Fruit fly (Drosophila melanogaster): ENCODE results near the gene by.

Gene by

DNA sequence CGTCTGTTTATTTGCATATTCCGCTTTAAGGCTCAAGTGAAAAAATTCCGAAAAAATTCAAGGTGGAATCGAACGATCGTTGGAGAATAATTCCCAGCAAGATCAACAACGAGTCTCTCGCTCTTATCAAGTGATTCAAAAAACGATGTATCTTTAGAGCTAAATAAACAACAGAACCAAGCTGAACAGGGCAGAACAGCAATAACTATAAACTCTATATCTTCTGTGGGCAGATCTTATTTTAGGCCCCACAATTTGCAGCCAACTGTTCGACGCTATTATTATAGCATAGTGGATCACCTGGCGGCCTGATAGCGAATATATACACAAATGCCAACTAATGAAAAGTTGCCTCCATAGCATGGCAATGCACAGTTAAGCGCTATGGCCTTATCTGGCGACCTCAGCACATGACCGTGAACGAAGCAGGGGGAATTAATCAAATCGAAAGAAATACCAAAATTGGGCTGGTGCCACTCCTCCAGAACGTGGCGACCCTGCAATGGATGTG lies 3.4 kb downstream of the by start:
- TF ChIP-seq CG2116 (GFP tag; optimal IDR thresholded peaks at IDR 0.05) (no peak), CG13296 (GFP tag; optimal IDR thresholded peaks at IDR 0.05) (no peak), ATbp (GFP tag; optimal IDR thresholded peaks at IDR 0.05) (no peak), CG6683 (GFP tag; optimal IDR thresholded peaks at IDR 0.05) (no peak), grn (GFP tag; optimal IDR thresholded peaks at IDR 0.05) (peak; percentile 41), CG8281 (tag; optimal IDR thresholded peaks at IDR 0.05) (no peak), CG6254 (GFP tag; optimal IDR thresholded peaks at IDR 0.05) (no peak), PHDP (tag; optimal IDR thresholded peaks at IDR 0.05) (no peak), ems (GFP tag; optimal IDR thresholded peaks at IDR 0.05) (no peak), CG15011 (GFP tag; optimal IDR thresholded peaks at IDR 0.05) (peak; percentile 36), CG10543 (GFP tag; optimal IDR thresholded peaks at IDR 0.05) (peak; percentile 83), dm (GFP tag; optimal IDR thresholded peaks at IDR 0.05) (no peak), Oli (tag; optimal IDR thresholded peaks at IDR 0.05) (no peak), ftz-f1 (GFP tag; optimal IDR thresholded peaks at IDR 0.05) (peak; percentile 93), cwo (GFP tag; optimal IDR thresholded peaks at IDR 0.05) (peak; percentile 73), caup (GFP tag; optimal IDR thresholded peaks at IDR 0.05; ENCODE audit: severe bottlenecking) (peak; percentile 15), HLH54F (GFP tag; optimal IDR thresholded peaks at IDR 0.05) (peak; percentile 21), Ets65A (GFP tag) (no peak), sens (GFP tag) (peak; percentile 15), CG2129 (GFP tag; IDR thresholded peaks at IDR 0.05; ENCODE audit: partially characterized antibody) (no peak), CG7963 (GFP tag; IDR thresholded peaks at IDR 0.05; ENCODE audit: partially characterized antibody) (no peak), CG10654 (GFP tag; optimal IDR thresholded peaks at IDR 0.05) (no peak), pho (GFP tag; optimal IDR thresholded peaks at IDR 0.05) (peak; percentile 15), CG8290 (GFP tag; optimal IDR thresholded peaks at IDR 0.05) (no peak), CG8290 (tag; optimal IDR thresholded peaks at IDR 0.05) (peak in 1 of 2 experiments; percentile 37), CG17359 (tag; optimal IDR thresholded peaks at IDR 0.05) (no peak), CG2199 (GFP tag; IDR thresholded peaks at IDR 0.05) (peak; percentile 81; the same call in 2 of the 3 replicates), CG13624 (GFP tag; optimal IDR thresholded peaks at IDR 0.05) (peak; percentile 61), Side (GFP tag; optimal IDR thresholded peaks at IDR 0.05) (no peak), pb (GFP tag; optimal IDR thresholded peaks at IDR 0.05) (no peak), exex (tag; optimal IDR thresholded peaks at IDR 0.05) (peak; percentile 72), CG15269 (tag; optimal IDR thresholded peaks at IDR 0.05) (peak; percentile 9), CG12769 (tag; optimal IDR thresholded peaks at IDR 0.05) (peak; percentile 62), BtbVII (GFP tag; optimal IDR thresholded peaks at IDR 0.05) (peak; percentile 18), CG4820 (GFP tag; optimal IDR thresholded peaks at IDR 0.05) (no peak), gcm2 (GFP tag; optimal IDR thresholded peaks at IDR 0.05) (no peak), ttk (GFP tag; IDR thresholded peaks at IDR 0.05) (no peak), lbe (GFP tag; optimal IDR thresholded peaks at IDR 0.05) (no peak), CG18599 (GFP tag; optimal IDR thresholded peaks at IDR 0.05) (peak; percentile 57), tna (GFP tag; IDR thresholded peaks at IDR 0.05; ENCODE audit: partially characterized antibody) (0 out of 2 replicates have a peak, but pooled peaks have one; percentile 15), abd-A (tag; optimal IDR thresholded peaks at IDR 0.05) (peak; percentile 33), sim (GFP tag; IDR thresholded peaks at IDR 0.05) (no peak), CG34376 (GFP tag; optimal IDR thresholded peaks at IDR 0.05) (peak; percentile 37), mirr (GFP tag; optimal IDR thresholded peaks at IDR 0.05) (peak; percentile 80), hbn (GFP tag; IDR thresholded peaks at IDR 0.05; ENCODE audit: partially characterized antibody) (no peak), Hmr (GFP tag; optimal IDR thresholded peaks at IDR 0.05) (peak; percentile 39), unpg (GFP tag; optimal IDR thresholded peaks at IDR 0.05) (no peak), Fer3 (tag; optimal IDR thresholded peaks at IDR 0.05) (peak; percentile 25), Eip74EF (GFP tag; optimal IDR thresholded peaks at IDR 0.05) (no peak), Med (GFP tag) (peak; percentile 53)
